Fruit fly (Drosophila melanogaster): ENCODE measurements around the gene Agpat1.

DNA sequence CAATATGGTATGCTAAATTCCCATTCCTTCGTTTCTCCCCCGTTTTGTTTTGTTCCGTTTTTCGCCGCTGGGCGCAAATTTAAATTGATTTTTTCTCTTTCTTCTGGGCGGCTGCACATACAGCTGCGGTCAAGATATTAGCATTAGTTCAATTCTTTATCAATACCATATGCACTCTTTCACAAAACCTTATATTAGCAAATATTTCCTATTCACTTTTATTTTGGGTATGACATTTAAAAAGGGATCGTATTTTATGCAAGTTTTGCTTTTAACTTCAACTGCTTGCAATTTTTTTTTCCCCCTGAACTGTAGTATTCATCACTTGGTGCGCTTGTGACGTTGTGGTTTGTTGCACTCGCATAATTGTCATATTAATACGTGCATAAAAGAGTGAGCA lies 1.2 kb downstream of the Agpat1 start:
- TF ChIP-seq CG7101 (tag; optimal IDR thresholded peaks at IDR 0.05) (no peak), CG11617 (GFP tag; optimal IDR thresholded peaks at IDR 0.05) (no peak), Hr96 (GFP tag; optimal IDR thresholded peaks at IDR 0.05) (no peak), CG14711 (tag; optimal IDR thresholded peaks at IDR 0.05) (no peak), cic (GFP tag; optimal IDR thresholded peaks at IDR 0.05) (no peak), Mnt (GFP tag; optimal IDR thresholded peaks at IDR 0.05) (no peak), Crg-1 (GFP tag; optimal IDR thresholded peaks at IDR 0.05) (no peak), CG5204 (GFP tag; optimal IDR thresholded peaks at IDR 0.05) (no peak), pad (GFP tag; optimal IDR thresholded peaks at IDR 0.05) (no peak), CG12768 (GFP tag; optimal IDR thresholded peaks at IDR 0.05) (no peak)
